Worm (Caenorhabditis elegans) whole organism, young adult: ENCODE data around the gene K02E11.10.

ENCODE experiments used
- B0261.1 ChIP-seq: sonication (generic microtip); optimal IDR thresholded peaks from 2 replicates; lab custom pipeline; 2016; ENCODE audit warnings: mild to moderate bottlenecking, missing genetic modification characterization, moderate library complexity, missing compliant biosample characterization
- C06A6.2 ChIP-seq: fragments of 200-800 bp; sonication (Bioruptor generic); conservative IDR thresholded peaks from 2 replicates; pipeline ENCODE4 v1.3.6; 2022; ENCODE audit warnings: missing genetic modification characterization, missing compliant biosample characterization
- D2030.7 ChIP-seq: fragments of 200-800 bp; sonication (Bioruptor generic); IDR thresholded peaks from 2 replicates; pipeline ENCODE4 v1.3.6; 2022; ENCODE audit warnings: missing genetic modification reagents, missing genetic modification characterization, missing compliant biosample characterization
- F22D6.2 ChIP-seq: sonication (generic microtip); optimal IDR thresholded peaks from 2 replicates; lab custom pipeline; 2016; ENCODE audit warnings: mild to moderate bottlenecking, missing genetic modification characterization, missing compliant biosample characterization
- F23B12.7 ChIP-seq: sonication (generic microtip); optimal IDR thresholded peaks from 2 replicates; lab custom pipeline; 2017; ENCODE audit warnings: missing genetic modification characterization, mild to moderate bottlenecking, missing compliant biosample characterization, antibody characterized with exemption, moderate library complexity; ENCODE audit not compliant: insufficient read depth
- F49E8.2 ChIP-seq: sonication (generic microtip); optimal IDR thresholded peaks from 3 replicates; lab custom pipeline; 2017; ENCODE audit warnings: missing genetic modification characterization, mild to moderate bottlenecking, missing compliant biosample characterization, antibody characterized with exemption, moderate library complexity; ENCODE audit not compliant: insufficient read depth
- Y56A3A.18 ChIP-seq: fragments of 200-800 bp; sonication (Bioruptor generic); IDR thresholded peaks from 2 replicates; pipeline ENCODE4 v1.3.6; 2022; ENCODE audit warnings: missing genetic modification reagents, missing genetic modification characterization, missing compliant biosample characterization
- Y95B8A.8 ChIP-seq: fragments of 200-800 bp; sonication (Bioruptor generic); IDR thresholded peaks from 2 replicates; pipeline ENCODE4 v1.3.6; 2022; ENCODE audit warnings: missing genetic modification reagents, missing genetic modification characterization, missing compliant biosample characterization
- ZK185.1 ChIP-seq: sonication (generic microtip); optimal IDR thresholded peaks from 2 replicates; lab custom pipeline; 2016; ENCODE audit warnings: mild to moderate bottlenecking, missing genetic modification characterization, missing compliant biosample characterization; ENCODE audit not compliant: poor library complexity, severe bottlenecking
- akir-1 ChIP-seq: fragments of 200-800 bp; sonication (Bioruptor generic); optimal IDR thresholded peaks from 2 replicates; lab custom pipeline; 2018; ENCODE audit warnings: mild to moderate bottlenecking, missing genetic modification characterization, moderate library complexity, missing compliant biosample characterization
- attf-6 ChIP-seq: fragments of 200-800 bp; sonication (Bioruptor generic); IDR thresholded peaks from 2 replicates; pipeline ENCODE4 v1.3.6; 2022; ENCODE audit warnings: missing genetic modification reagents, missing genetic modification characterization, missing compliant biosample characterization
- chd-7 ChIP-seq: sonication (generic microtip); optimal IDR thresholded peaks from 2 replicates; lab custom pipeline; 2016; ENCODE audit warnings: mild to moderate bottlenecking, missing genetic modification characterization, moderate library complexity, missing compliant biosample characterization
- die-1 ChIP-seq: sonication (generic microtip); optimal IDR thresholded peaks from 2 replicates; lab custom pipeline; 2016; ENCODE audit warnings: missing genotype, mild to moderate bottlenecking, missing genetic modification characterization, missing compliant biosample characterization
- dox-1 ChIP-seq: fragments of 200-800 bp; sonication (Bioruptor generic); IDR thresholded peaks from 2 replicates; pipeline ENCODE4 v1.3.6; 2022; ENCODE audit warnings: missing genetic modification reagents, missing genetic modification characterization, missing compliant biosample characterization
- gei-17 ChIP-seq: fragments of 200-800 bp; sonication (Bioruptor generic); optimal IDR thresholded peaks from 2 replicates; lab custom pipeline; 2018; ENCODE audit warnings: mild to moderate bottlenecking, missing genetic modification characterization, missing compliant biosample characterization
- him-1 ChIP-seq: sonication (generic microtip); optimal IDR thresholded peaks from 2 replicates; lab custom pipeline; 2016; ENCODE audit warnings: missing genotype, missing genetic modification reagents, missing genetic modification characterization, missing compliant biosample characterization
- hmg-1.2 ChIP-seq: fragments of 200-800 bp; sonication (Bioruptor generic); IDR thresholded peaks from 2 replicates; pipeline ENCODE4 v1.3.6; 2022; ENCODE audit warnings: missing genetic modification reagents, missing genetic modification characterization, missing compliant biosample characterization
- let-607 ChIP-seq, 2 experiments: fragments of 200-800 bp in 1 of 2; sonication (Bioruptor generic) in 1 of 2; sonication (generic microtip) in 1 of 2; optimal IDR thresholded peaks; 2 replicates each; lab custom pipeline; 2016 to 2018; ENCODE audit warnings: mild to moderate bottlenecking in 2 of 2, missing compliant biosample characterization in 2 of 2, missing genetic modification characterization in 2 of 2, moderate library complexity in 2 of 2, missing genotype in 1 of 2
- lin-26 ChIP-seq: fragments of 200-800 bp; sonication (Bioruptor generic); IDR thresholded peaks from 2 replicates; pipeline ENCODE4 v1.3.6; 2022; ENCODE audit warnings: missing genetic modification reagents, missing genetic modification characterization, missing compliant biosample characterization
- lin-35 ChIP-seq, 3 experiments: fragments of 150-350 bp in 2 of 3; sonication (generic microtip) in 1 of 3; optimal IDR thresholded peaks; 2 replicates each; lab custom pipeline; 2014 to 2018; ENCODE audit warnings: missing biosample characterization in 3 of 3, missing genetic modification characterization in 3 of 3, missing genetic modification reagents in 3 of 3
- madf-6 ChIP-seq: fragments of 200-800 bp; sonication (Bioruptor generic); IDR thresholded peaks from 2 replicates; pipeline ENCODE4 v1.3.6; 2022; ENCODE audit warnings: missing genetic modification reagents, missing genetic modification characterization, missing compliant biosample characterization
- mes-4 ChIP-seq: sonication (generic microtip); optimal IDR thresholded peaks from 2 replicates; lab custom pipeline; 2016; ENCODE audit warnings: missing genotype, missing genetic modification characterization, missing compliant biosample characterization
- mxl-1 ChIP-seq: sonication (generic microtip); optimal IDR thresholded peaks from 2 replicates; lab custom pipeline; 2016; ENCODE audit warnings: missing genetic modification characterization, missing compliant biosample characterization
- nfyb-1 ChIP-seq: fragments of 200-800 bp; sonication (Bioruptor generic); IDR thresholded peaks from 2 replicates; pipeline ENCODE4 v1.3.6; 2022; ENCODE audit warnings: missing genetic modification reagents, missing genetic modification characterization, missing compliant biosample characterization
- nhr-179 ChIP-seq: sonication (generic microtip); optimal IDR thresholded peaks from 2 replicates; lab custom pipeline; 2016; ENCODE audit warnings: mild to moderate bottlenecking, missing genetic modification characterization, missing compliant biosample characterization
- nhr-80 ChIP-seq: sonication (generic microtip); optimal IDR thresholded peaks from 2 replicates; lab custom pipeline; 2016; ENCODE audit warnings: missing genetic modification characterization, missing compliant biosample characterization
- nhr-90 ChIP-seq: sonication (generic microtip); optimal IDR thresholded peaks from 2 replicates; lab custom pipeline; 2016; ENCODE audit warnings: missing genotype, mild to moderate bottlenecking, missing genetic modification characterization, missing compliant biosample characterization
- pbrm-1 ChIP-seq: fragments of 200-800 bp; sonication (Bioruptor generic); IDR thresholded peaks from 2 replicates; pipeline ENCODE4 v1.3.6; 2022; ENCODE audit warnings: missing genetic modification reagents, missing genetic modification characterization, missing compliant biosample characterization
- rpc-1 ChIP-seq, 2 experiments: fragments of 150-350 bp in 1 of 2; sonication (generic microtip) in 1 of 2; optimal IDR thresholded peaks; 2 replicates each; lab custom pipeline; 2014 to 2018; ENCODE audit warnings: missing biosample characterization in 1 of 2, missing genetic modification characterization in 1 of 2, missing genetic modification reagents in 1 of 2, missing genotype in 1 of 2
- snpc-1.1 ChIP-seq: sonication (generic microtip); optimal IDR thresholded peaks from 2 replicates; lab custom pipeline; 2017; ENCODE audit warnings: missing genetic modification characterization, mild to moderate bottlenecking, missing compliant biosample characterization, antibody characterized with exemption, moderate library complexity, missing genotype, missing genetic modification reagents; ENCODE audit not compliant: insufficient read depth
- snpc-1.3 ChIP-seq: sonication (generic microtip); optimal IDR thresholded peaks from 2 replicates; lab custom pipeline; 2017; ENCODE audit warnings: missing genetic modification characterization, mild to moderate bottlenecking, missing compliant biosample characterization, antibody characterized with exemption, moderate library complexity, missing genotype, missing genetic modification reagents; ENCODE audit not compliant: insufficient read depth
- snpc-4 ChIP-seq, 5 experiments: fragments of 150-350 bp in 1 of 5; sonication (generic microtip) in 4 of 5; optimal IDR thresholded peaks; 2 replicates each; lab custom pipeline; 2014 to 2018; ENCODE audit warnings: missing genetic modification characterization in 5 of 5, missing biosample characterization in 3 of 5, antibody characterized with exemption in 2 of 5, mild to moderate bottlenecking in 2 of 5, missing compliant biosample characterization in 2 of 5, missing genotype in 2 of 5, moderate library complexity in 2 of 5, missing genetic modification reagents in 1 of 5
- tbp1 ChIP-seq: fragments of 200-800 bp; sonication (Bioruptor generic); optimal IDR thresholded peaks from 2 replicates; lab custom pipeline; 2018; ENCODE audit warnings: mild to moderate bottlenecking, missing genetic modification characterization, missing compliant biosample characterization
- tbx-9 ChIP-seq: sonication (generic microtip); optimal IDR thresholded peaks from 2 replicates; lab custom pipeline; 2016; ENCODE audit warnings: borderline replicate concordance, missing genetic modification characterization, inconsistent platforms, missing compliant biosample characterization
- zfh-2 ChIP-seq: fragments of 200-800 bp; sonication (Bioruptor generic); conservative IDR thresholded peaks from 2 replicates; pipeline ENCODE4 v1.3.6; 2022; ENCODE audit warnings: missing genetic modification reagents, missing genetic modification characterization, missing compliant biosample characterization
- ztf-18 ChIP-seq: sonication (generic microtip); optimal IDR thresholded peaks from 2 replicates; lab custom pipeline; 2016; ENCODE audit warnings: missing genotype, mild to moderate bottlenecking, missing genetic modification characterization, missing compliant biosample characterization
- ztf-25 ChIP-seq: fragments of 200-800 bp; sonication (Bioruptor generic); IDR thresholded peaks from 2 replicates; pipeline ENCODE4 v1.3.6; 2022; ENCODE audit warnings: missing genetic modification reagents, missing genetic modification characterization, missing compliant biosample characterization

The K02E11.10 gene

DNA sequence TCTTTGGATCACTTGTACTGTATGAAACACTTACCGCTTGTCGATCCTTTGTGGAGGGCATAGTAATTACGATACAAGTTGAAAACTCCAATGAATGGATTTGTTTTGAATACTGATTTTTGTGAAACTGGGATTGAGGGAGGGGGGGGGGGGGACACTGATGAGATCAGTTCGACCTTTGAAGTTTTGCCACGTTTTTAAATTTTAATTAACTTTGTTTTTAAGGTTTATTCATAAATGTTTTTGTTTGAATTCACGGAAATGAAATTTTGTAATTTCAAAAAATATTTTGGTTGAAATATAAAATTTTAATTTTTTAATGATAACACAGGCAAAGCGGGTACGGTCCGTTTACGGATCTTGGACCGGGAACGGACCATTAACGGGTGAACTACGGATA lies 5.0 kb downstream of the K02E11.10 start, which contains the start of gene ent-3:
Gene ent-3 (minus strand): TSS at position 101 of the 400 bp plus-strand sequence.
- no peak for TF ChIP-seq ZK185.1
- no peak for TF ChIP-seq akir-1 (GFP tag; lab: Kevin White, UChicago)
- no peak for TF ChIP-seq let-607 (tag; optimal IDR thresholded peaks at IDR 0.05; lab: Kevin White, UChicago)
- TF ChIP-seq ztf-25 (GFP tag; lab: Robert Waterston, UW): no peak
- TF ChIP-seq F23B12.7 (tag; lab: Kevin White, UChicago): no peak
- TF ChIP-seq mes-4 (tag; lab: Kevin White, UChicago): no peak

DNA sequence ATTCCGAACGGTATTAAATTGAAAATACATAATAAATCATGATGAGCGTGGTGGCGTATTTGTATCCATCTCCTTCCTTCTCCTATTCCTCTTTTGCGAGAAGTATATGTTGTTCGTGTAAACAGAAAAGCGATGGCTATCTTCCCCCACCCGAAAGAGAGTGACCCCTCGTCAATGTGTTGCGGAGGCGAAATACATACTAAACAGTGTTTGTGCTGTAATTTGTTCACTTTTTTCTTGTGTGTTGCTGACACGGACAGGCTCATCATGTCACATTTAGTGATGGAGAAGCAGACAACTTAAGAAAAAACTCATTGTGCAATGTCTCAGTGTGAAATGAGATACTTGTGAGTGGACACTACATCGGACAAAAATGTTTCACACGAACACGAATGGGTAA lies 9.3 kb downstream of the K02E11.10 start:
- TF ChIP-seq nhr-179 (tag; lab: Kevin White, UChicago) (no peak), nfyb-1 (GFP tag; lab: Robert Waterston, UW) (no peak), attf-6 (no peak), C06A6.2 (GFP tag; lab: Robert Waterston, UW) (no peak), nhr-80 (peak; percentile 22)

- TF ChIP-seq hmg-1.2 (peak; percentile 25; the same call in 1 of the 2 replicates), rpc-1 (optimal IDR thresholded peaks at IDR 0.05; lab: Kevin White, UChicago) (peak; percentile 55), rpc-1 (tag; optimal IDR thresholded peaks at IDR 0.05; lab: Kevin White, UChicago) (peak; percentile 80), lin-35 (GFP tag; optimal IDR thresholded peaks at IDR 0.05; lab: Kevin White, UChicago) (no peak), nhr-90 (tag; lab: Kevin White, UChicago) (no peak), zfh-2 (GFP tag; lab: Robert Waterston, UW) (no peak), F22D6.2 (tag; lab: Kevin White, UChicago) (no peak), snpc-4 (GFP tag; optimal IDR thresholded peaks at IDR 0.05; lab: Kevin White, UChicago) (peak; percentile 0), snpc-4 (tag; optimal IDR thresholded peaks at IDR 0.05; lab: Kevin White, UChicago) (peak in 1 of 4 experiments; percentile 12), B0261.1 (tag; lab: Kevin White, UChicago) (peak; percentile 69), mxl-1 (tag; lab: Kevin White, UChicago) (peak; percentile 7), die-1 (tag; lab: Kevin White, UChicago) (peak; percentile 37), F23B12.7 (tag; lab: Kevin White, UChicago) (peak; percentile 73), madf-6 (GFP tag; lab: Robert Waterston, UW) (peak; percentile 39; the same call in 1 of the 2 replicates), D2030.7 (GFP tag; lab: Robert Waterston, UW) (peak; percentile 51; the same call in 1 of the 2 replicates), Y95B8A.8 (GFP tag; lab: Robert Waterston, UW) (no peak), tbp1 (GFP tag; lab: Kevin White, UChicago) (peak; percentile 88), him-1 (tag; lab: Kevin White, UChicago) (peak; percentile 4), gei-17 (no peak), lin-26 (GFP tag; lab: Robert Waterston, UW) (peak; percentile 73; the same call in 1 of the 2 replicates), Y56A3A.18 (GFP tag; lab: Robert Waterston, UW) (no peak), snpc-1.3 (peak; percentile 54), F49E8.2 (tag; lab: Kevin White, UChicago) (no peak), chd-7 (tag; lab: Kevin White, UChicago) (peak; percentile 1), akir-1 (GFP tag; lab: Kevin White, UChicago) (no peak), tbx-9 (tag; lab: Kevin White, UChicago) (no peak), dox-1 (GFP tag; lab: Robert Waterston, UW) (no peak), ztf-25 (GFP tag; lab: Robert Waterston, UW) (0 out of 2 replicates have a peak, but pooled peaks have one; percentile 37), snpc-1.1 (tag; lab: Kevin White, UChicago) (peak; percentile 49), ztf-18 (tag; lab: Kevin White, UChicago) (peak; percentile 31), pbrm-1 (peak; percentile 61; the same call in 1 of the 2 replicates)
- TF ChIP-seq, all 124 proteins: peak for 18
These were observed 10.0 kb downstream of the K02E11.10 start for ce11 chrV:14230788-14231583.
